Fruit fly (Drosophila melanogaster) whole organism, embryonic: ENCODE measurements around the gene CG7551.
A peak's percentile ranks its signal among the peaks of the same experiment; 100 is the strongest.

Experiments used
- Asciz ChIP-seq: fragments of 200-800 bp; sonication (Bioruptor generic); optimal IDR thresholded peaks from 2 replicates; lab custom pipeline; 2017; ENCODE audit warnings: missing biosample characterization, mild to moderate bottlenecking, missing genetic modification characterization, missing genetic modification reagents
- C15 ChIP-seq: fragments of 200-800 bp; sonication (Bioruptor generic); IDR thresholded peaks from 3 replicates; pipeline ENCODE4 v1.3.6; 2022; ENCODE audit warnings: missing biosample characterization, missing genetic modification characterization
- CG10321 ChIP-seq: fragments of 200-800 bp; sonication (Bioruptor generic); IDR thresholded peaks from 2 replicates; pipeline ENCODE4 v1.3.6; 2022; ENCODE audit warnings: missing biosample characterization, missing genetic modification characterization
- CG10462 ChIP-seq: fragments of 200-800 bp; sonication (Bioruptor generic); optimal IDR thresholded peaks from 2 replicates; lab custom pipeline; 2016; ENCODE audit warnings: missing biosample characterization, missing genetic modification characterization
- CG11696 ChIP-seq: fragments of 200-800 bp; sonication (Bioruptor generic); IDR thresholded peaks from 2 replicates; pipeline ENCODE4 v1.3.6; 2022; ENCODE audit warnings: missing biosample characterization, missing genetic modification characterization
- CG13123 ChIP-seq: fragments of 200-800 bp; sonication (Bioruptor generic); optimal IDR thresholded peaks from 2 replicates; lab custom pipeline; 2016; ENCODE audit warnings: missing biosample characterization, missing genetic modification characterization
- CG1529 ChIP-seq: fragments of 200-800 bp; sonication (Bioruptor generic); optimal IDR thresholded peaks from 3 replicates; lab custom pipeline; 2018; ENCODE audit warnings: missing biosample characterization, missing genetic modification characterization
- CG15514 ChIP-seq: fragments of 200-800 bp; sonication (Bioruptor generic); optimal IDR thresholded peaks from 3 replicates; lab custom pipeline; 2017; ENCODE audit warnings: missing biosample characterization, missing genetic modification characterization, mild to moderate bottlenecking, moderate library complexity, missing genetic modification reagents
- CG1647 ChIP-seq: fragments of 200-800 bp; sonication (Bioruptor generic); optimal IDR thresholded peaks from 3 replicates; lab custom pipeline; 2016; ENCODE audit warnings: missing biosample characterization, missing genetic modification characterization
- CG17361 ChIP-seq: fragments of 200-800 bp; sonication (Bioruptor generic); IDR thresholded peaks from 3 replicates; pipeline ENCODE4 v1.3.6; 2022; ENCODE audit warnings: missing biosample characterization, missing genetic modification characterization
- CG18619 ChIP-seq: fragments of 200-800 bp; sonication (Bioruptor generic); optimal IDR thresholded peaks from 3 replicates; lab custom pipeline; 2017; ENCODE audit warnings: missing biosample characterization, mild to moderate bottlenecking, missing genetic modification characterization
- CG2199 ChIP-seq: fragments of 200-800 bp; sonication (Bioruptor generic); IDR thresholded peaks from 3 replicates; pipeline ENCODE4 v1.3.6; 2022; ENCODE audit warnings: missing biosample characterization, missing genetic modification characterization
- CG2202 ChIP-seq: fragments of 200-800 bp; sonication (Bioruptor generic); optimal IDR thresholded peaks from 2 replicates; lab custom pipeline; 2018; ENCODE audit warnings: missing biosample characterization, mild to moderate bottlenecking, missing genetic modification characterization
- CG2678 ChIP-seq: fragments of 200-800 bp; sonication (Bioruptor generic); optimal IDR thresholded peaks from 3 replicates; lab custom pipeline; 2019; ENCODE audit warnings: missing biosample characterization, mild to moderate bottlenecking, missing genetic modification characterization, moderate library complexity
- CG30431 ChIP-seq: fragments of 200-800 bp; sonication (Bioruptor generic); optimal IDR thresholded peaks from 2 replicates; lab custom pipeline; 2017; ENCODE audit warnings: missing biosample characterization, missing genetic modification characterization
- CG3065 ChIP-seq: fragments of 200-800 bp; sonication (Bioruptor generic); optimal IDR thresholded peaks from 2 replicates; lab custom pipeline; 2016; ENCODE audit warnings: missing biosample characterization, missing genetic modification characterization
- CG31365 ChIP-seq: fragments of 200-800 bp; sonication (Bioruptor generic); optimal IDR thresholded peaks from 2 replicates; lab custom pipeline; 2018; ENCODE audit warnings: missing biosample characterization, mild to moderate bottlenecking, missing genetic modification characterization
- CG32767 ChIP-seq: fragments of 200-800 bp; sonication (Bioruptor generic); IDR thresholded peaks from 2 replicates; pipeline ENCODE4 v1.3.6; 2022; ENCODE audit warnings: missing biosample characterization, missing genetic modification characterization
- CG32772 ChIP-seq: fragments of 200-800 bp; sonication (Bioruptor generic); IDR thresholded peaks from 2 replicates; pipeline ENCODE4 v1.3.6; 2022; ENCODE audit warnings: missing biosample characterization, missing genetic modification characterization
- CG4820 ChIP-seq: fragments of 200-800 bp; sonication (Bioruptor generic); optimal IDR thresholded peaks from 3 replicates; lab custom pipeline; 2016; ENCODE audit warnings: missing biosample characterization, missing genetic modification characterization
- CG6254 ChIP-seq: fragments of 200-800 bp; sonication (Bioruptor generic); optimal IDR thresholded peaks from 3 replicates; lab custom pipeline; 2017; ENCODE audit warnings: mild to moderate bottlenecking, missing biosample characterization, missing genetic modification reagents, missing genetic modification characterization
- CG7357 ChIP-seq: fragments of 200-800 bp; sonication (Bioruptor generic); IDR thresholded peaks from 3 replicates; pipeline ENCODE4 v1.3.6; 2022; ENCODE audit warnings: missing biosample characterization, missing genetic modification characterization
- CG7987 ChIP-seq: fragments of 200-800 bp; sonication (Bioruptor generic); optimal IDR thresholded peaks from 2 replicates; lab custom pipeline; 2018; ENCODE audit warnings: missing biosample characterization, mild to moderate bottlenecking, missing genetic modification characterization, moderate library complexity
- CG8359 ChIP-seq: fragments of 200-800 bp; sonication (Bioruptor generic); optimal IDR thresholded peaks from 2 replicates; lab custom pipeline; 2017; ENCODE audit warnings: missing biosample characterization, mild to moderate bottlenecking, missing genetic modification characterization, borderline replicate concordance
- D ChIP-seq, 2 experiments: fragments of 200-800 bp in 1 of 2; fragments of >200 bp in 1 of 2; sonication (Bioruptor generic) in 1 of 2; optimal IDR thresholded peaks; 2 replicates in 1 of 2; 3 replicates in 1 of 2; lab custom pipeline; 2017; ENCODE audit warnings: mild to moderate bottlenecking in 1 of 2, missing biosample characterization in 1 of 2, missing genetic modification characterization in 1 of 2, missing genetic modification reagents in 1 of 2
- Dbx ChIP-seq: fragments of 200-800 bp; sonication (Bioruptor generic); IDR thresholded peaks from 3 replicates; pipeline ENCODE4 v1.3.6; 2022; ENCODE audit warnings: missing biosample characterization, missing genetic modification characterization
- Deaf1 ChIP-seq: fragments of 200-800 bp; optimal IDR thresholded peaks from 3 replicates; lab custom pipeline; 2019; ENCODE audit warnings: missing biosample characterization, mild to moderate bottlenecking, missing genetic modification characterization, moderate library complexity
- MBD-R2 ChIP-seq: fragments of 200-800 bp; sonication (Bioruptor generic); IDR thresholded peaks from 2 replicates; pipeline ENCODE4 v1.3.6; 2022; ENCODE audit warnings: missing biosample characterization, missing genetic modification characterization
- Mad ChIP-seq: fragments of 200-800 bp; sonication (Bioruptor generic); optimal IDR thresholded peaks from 2 replicates; lab custom pipeline; 2016; ENCODE audit warnings: missing biosample characterization, missing genetic modification characterization
- Mrtf ChIP-seq: fragments of 200-800 bp; sonication (Bioruptor generic); IDR thresholded peaks from 3 replicates; pipeline ENCODE4 v1.3.6; 2022; ENCODE audit warnings: missing biosample characterization, missing genetic modification characterization
- NC2β ChIP-seq: fragments of 200-800 bp; sonication (Bioruptor generic); optimal IDR thresholded peaks from 2 replicates; lab custom pipeline; 2016; ENCODE audit warnings: missing biosample characterization, missing genetic modification characterization
- Neu2 ChIP-seq: fragments of 200-800 bp; sonication (Bioruptor generic); optimal IDR thresholded peaks from 3 replicates; lab custom pipeline; 2016; ENCODE audit warnings: missing biosample characterization, missing genetic modification characterization, borderline replicate concordance
- Optix ChIP-seq: fragments of 200-800 bp; sonication (Bioruptor generic); IDR thresholded peaks from 3 replicates; pipeline ENCODE4 v1.3.6; 2022; ENCODE audit warnings: missing biosample characterization, missing genetic modification characterization
- Ptx1 ChIP-seq: fragments of 200-800 bp; sonication (Bioruptor generic); IDR thresholded peaks from 2 replicates; pipeline ENCODE4 v1.3.6; 2022; ENCODE audit warnings: missing biosample characterization, missing genetic modification characterization
- Ravus ChIP-seq: fragments of 200-800 bp; sonication (Bioruptor generic); IDR thresholded peaks from 2 replicates; pipeline ENCODE4 v1.3.6; 2022; ENCODE audit warnings: missing biosample characterization, missing genetic modification characterization
- Sry-δ ChIP-seq: fragments of 200-800 bp; sonication (Bioruptor generic); optimal IDR thresholded peaks from 2 replicates; lab custom pipeline; 2016; ENCODE audit warnings: missing biosample characterization, missing genetic modification characterization
- ab ChIP-seq: fragments of 200-800 bp; sonication (Bioruptor generic); optimal IDR thresholded peaks from 2 replicates; lab custom pipeline; 2016; ENCODE audit warnings: missing biosample characterization, missing genetic modification characterization
- cas ChIP-seq: fragments of 200-800 bp; sonication (Bioruptor generic); IDR thresholded peaks from 2 replicates; pipeline ENCODE4 v1.3.6; 2022; ENCODE audit warnings: missing biosample characterization, missing genetic modification characterization
- dan ChIP-seq: fragments of 200-800 bp; sonication (Bioruptor generic); IDR thresholded peaks from 2 replicates; pipeline ENCODE4 v1.3.6; 2022; ENCODE audit warnings: missing biosample characterization, missing genetic modification characterization
- gem ChIP-seq: fragments of 200-800 bp; sonication (Bioruptor generic); optimal IDR thresholded peaks from 2 replicates; lab custom pipeline; 2019; ENCODE audit warnings: missing biosample characterization, mild to moderate bottlenecking, missing genetic modification characterization, moderate library complexity
- grau ChIP-seq: fragments of 200-800 bp; optimal IDR thresholded peaks from 3 replicates; lab custom pipeline; 2019; ENCODE audit warnings: missing biosample characterization, mild to moderate bottlenecking, missing genetic modification characterization, moderate library complexity
- gsb ChIP-seq: fragments of 200-800 bp; sonication (Bioruptor generic); IDR thresholded peaks from 2 replicates; pipeline ENCODE4 v1.3.6; 2022; ENCODE audit warnings: missing biosample characterization, missing genetic modification characterization
- klu ChIP-seq: fragments of 200-800 bp; sonication (Bioruptor generic); IDR thresholded peaks from 2 replicates; pipeline ENCODE4 v1.3.6; 2022; ENCODE audit warnings: missing biosample characterization, missing genetic modification characterization
- nau ChIP-seq: fragments of 200-800 bp; sonication (Bioruptor generic); optimal IDR thresholded peaks from 3 replicates; lab custom pipeline; 2017; ENCODE audit warnings: missing biosample characterization, mild to moderate bottlenecking, missing genetic modification characterization, missing genetic modification reagents
- pum ChIP-seq: fragments of 200-800 bp; sonication (Bioruptor generic); optimal IDR thresholded peaks from 2 replicates; lab custom pipeline; 2016; ENCODE audit warnings: missing biosample characterization, missing genetic modification characterization
- slou ChIP-seq: fragments of 200-800 bp; sonication (Bioruptor generic); optimal IDR thresholded peaks from 3 replicates; lab custom pipeline; 2016; ENCODE audit warnings: missing biosample characterization, missing genetic modification characterization
- toy ChIP-seq: fragments of 200-800 bp; sonication (Bioruptor generic); IDR thresholded peaks from 2 replicates; pipeline ENCODE4 v1.3.6; 2022; ENCODE audit warnings: missing biosample characterization, missing genetic modification characterization
- ttk ChIP-seq: fragments of 200-800 bp; sonication (Bioruptor generic); IDR thresholded peaks from 2 replicates; pipeline ENCODE4 v2.1.2; 2022; ENCODE audit warnings: missing biosample characterization, missing genetic modification characterization
- tx ChIP-seq: fragments of 200-800 bp; sonication (Bioruptor generic); optimal IDR thresholded peaks from 2 replicates; lab custom pipeline; 2016; ENCODE audit warnings: missing biosample characterization, missing genetic modification characterization
- wdn ChIP-seq: fragments of 200-800 bp; sonication (Bioruptor generic); IDR thresholded peaks from 2 replicates; pipeline ENCODE4 v1.3.6; 2022; ENCODE audit warnings: missing biosample characterization, missing genetic modification characterization
- yki ChIP-seq: fragments of >200 bp; optimal IDR thresholded peaks from 3 replicates; lab custom pipeline; 2018

CG7551 gene

DNA sequence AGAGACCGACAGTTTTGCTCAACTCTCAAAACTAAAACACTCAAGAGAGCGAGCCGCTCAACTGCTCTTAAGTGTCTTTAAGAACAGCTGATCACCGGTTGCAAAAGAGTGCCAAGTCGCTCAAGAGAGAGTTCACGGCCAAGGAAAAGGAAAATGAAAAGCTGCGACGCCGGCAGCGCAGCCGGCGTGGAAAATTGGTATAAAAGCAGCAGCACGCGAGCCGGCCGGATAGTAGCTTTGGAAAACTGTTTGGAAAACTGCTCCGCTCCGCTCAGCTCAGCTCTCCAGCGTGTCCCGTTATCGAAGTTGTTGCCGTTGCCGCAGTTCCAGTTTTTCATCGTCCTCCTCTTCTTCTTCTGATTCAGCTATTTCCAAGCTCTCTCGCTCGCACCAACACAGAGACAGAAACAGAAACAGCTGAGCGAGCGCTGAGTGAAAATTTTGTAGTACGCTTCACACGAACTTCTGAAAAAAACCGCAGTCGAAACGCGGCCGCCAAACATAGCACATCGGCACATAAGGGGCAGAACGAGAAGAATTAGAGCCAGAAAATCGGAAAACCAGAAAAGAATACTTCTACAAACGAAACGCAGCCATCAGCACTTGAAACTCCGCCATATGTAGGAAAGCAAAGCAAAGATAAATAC lies 29.2 kb downstream of the CG7551 start, which contains the start of gene chrb (continued):
- TF ChIP-seq Mad (GFP tag; lab: Kevin White, UChicago) (no peak), CG1647 (GFP tag; lab: Kevin White, UChicago) (no peak), Mrtf (GFP tag; lab: Robert Waterston, UW) (no peak), CG4820 (GFP tag; lab: Kevin White, UChicago) (no peak), dan (no peak), CG3065 (no peak), CG32767 (GFP tag; lab: Robert Waterston, UW) (peak; percentile 50; the same call in 1 of the 2 replicates), gsb (GFP tag; lab: Robert Waterston, UW) (no peak), CG2199 (GFP tag; lab: Robert Waterston, UW) (peak; percentile 87; the same call in 1 of the 3 replicates), CG6254 (GFP tag; lab: Kevin White, UChicago) (peak; percentile 13), CG18619 (GFP tag; lab: Kevin White, UChicago) (peak; percentile 17), toy (no peak), Neu2 (no peak), yki (lab: Kevin White, UChicago) (peak; percentile 9), D (optimal IDR thresholded peaks at IDR 0.05; lab: Kevin White, UChicago) (no peak), D (GFP tag; optimal IDR thresholded peaks at IDR 0.05; lab: Kevin White, UChicago) (peak; percentile 24), klu (GFP tag; lab: Robert Waterston, UW) (no peak), CG7987 (GFP tag; lab: Kevin White, UChicago) (peak; percentile 72), CG10462 (GFP tag; lab: Kevin White, UChicago) (peak; percentile 35), C15 (GFP tag; lab: Robert Waterston, UW) (no peak), slou (GFP tag; lab: Kevin White, UChicago) (no peak), CG15514 (peak; percentile 53), pum (GFP tag; lab: Kevin White, UChicago) (peak; percentile 4), CG30431 (no peak), MBD-R2 (GFP tag; lab: Robert Waterston, UW) (no peak), CG10321 (GFP tag; lab: Robert Waterston, UW) (no peak), Deaf1 (tag; lab: Kevin White, UChicago) (peak; percentile 58), CG1529 (GFP tag; lab: Kevin White, UChicago) (no peak), CG31365 (tag; lab: Kevin White, UChicago) (peak; percentile 2), Asciz (GFP tag; lab: Kevin White, UChicago) (peak; percentile 26), CG2202 (peak; percentile 30), cas (no peak), Optix (GFP tag; lab: Robert Waterston, UW) (no peak; the same call in 2 of the 3 replicates), CG13123 (no peak), CG17361 (GFP tag; lab: Robert Waterston, UW) (no peak), CG7357 (GFP tag; lab: Robert Waterston, UW) (no peak), grau (tag; lab: Kevin White, UChicago) (peak; percentile 50), CG2678 (peak; percentile 47), gem (tag; lab: Kevin White, UChicago) (no peak), Ravus (GFP tag; lab: Robert Waterston, UW) (no peak), NC2β (GFP tag; lab: Kevin White, UChicago) (peak; percentile 74), CG32772 (GFP tag; lab: Robert Waterston, UW) (peak; percentile 21; the same call in 1 of the 2 replicates), Dbx (peak; percentile 65; the same call in 2 of the 3 replicates), CG11696 (GFP tag; lab: Robert Waterston, UW) (no peak), CG8359 (peak; percentile 43), ab (GFP tag; lab: Kevin White, UChicago) (no peak), wdn (GFP tag; lab: Robert Waterston, UW) (0 out of 2 replicates have a peak, but pooled peaks have one; percentile 17), Ptx1 (GFP tag; lab: Robert Waterston, UW) (peak; percentile 23; the same call in 1 of the 2 replicates), nau (GFP tag; lab: Kevin White, UChicago) (peak; percentile 42), Sry-δ (GFP tag; lab: Kevin White, UChicago) (peak; percentile 20), ttk (GFP tag; lab: Robert Waterston, UW) (no peak), tx (GFP tag; lab: Kevin White, UChicago) (no peak)
